Fruit fly (Drosophila melanogaster): Measurements from ENCODE around the gene Tsp97E.

DNA sequence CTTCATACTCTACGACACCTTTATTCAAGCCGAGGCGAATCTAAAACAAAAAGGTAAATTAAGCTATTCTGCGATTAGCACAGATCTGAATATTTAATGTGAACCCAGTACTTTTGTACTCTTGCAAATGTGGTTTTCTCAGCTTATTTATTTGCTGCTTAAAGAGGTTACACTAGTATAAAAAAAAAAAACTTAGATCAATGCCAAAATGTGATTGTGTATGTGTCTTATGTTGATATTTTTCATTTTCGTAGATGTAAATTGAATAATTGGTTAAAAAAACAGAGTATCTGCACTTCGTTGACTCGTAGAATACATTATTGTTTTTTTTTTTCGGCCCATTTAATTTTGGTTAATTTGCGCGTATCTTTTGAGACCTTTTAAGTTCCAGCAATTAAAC is 5.1 kb upstream of the Tsp97E start:
- TF ChIP-seq psq (GFP tag; optimal IDR thresholded peaks at IDR 0.05) (no peak), dsf (GFP tag; optimal IDR thresholded peaks at IDR 0.05; ENCODE audit: borderline replicate concordance) (no peak), Jra (GFP tag; optimal IDR thresholded peaks at IDR 0.05) (no peak), N (GFP tag; optimal IDR thresholded peaks at IDR 0.05) (no peak), h (GFP tag; optimal IDR thresholded peaks at IDR 0.05) (no peak), fru (GFP tag; optimal IDR thresholded peaks at IDR 0.05) (no peak), Sp1 (GFP tag; optimal IDR thresholded peaks at IDR 0.05) (no peak), foxo (GFP tag; optimal IDR thresholded peaks at IDR 0.05) (no peak)
